Fruit fly (Drosophila melanogaster): ENCODE measurements around the gene CG14851.

Gene CG14851

DNA sequence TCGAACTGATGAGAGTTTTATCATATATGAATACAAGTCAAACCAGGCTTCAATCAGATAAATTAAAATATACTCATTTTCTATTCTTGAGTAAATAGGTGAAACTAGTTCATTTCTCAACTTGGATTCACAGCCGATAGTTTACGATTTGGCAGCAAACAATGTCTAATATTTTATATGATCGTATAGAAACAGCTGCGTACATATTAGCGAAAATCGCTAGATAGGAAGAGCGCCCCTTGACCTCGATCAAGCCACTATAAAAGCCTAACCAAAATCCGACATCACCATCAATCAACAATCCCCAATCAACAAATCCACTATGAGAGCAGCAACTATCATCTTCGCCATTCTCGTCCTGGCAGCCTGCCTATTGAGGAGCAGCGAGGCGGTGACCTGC is at the start of gene CG14851:
TSS of gene CG14851 (plus strand) at position 301 of the 400 bp plus-strand sequence.
- TF ChIP-seq fd59A (GFP tag; optimal IDR thresholded peaks at IDR 0.05) = no peak
- TF ChIP-seq fkh (GFP tag; optimal IDR thresholded peaks at IDR 0.05) = no peak
- no peak for TF ChIP-seq CG8119 (GFP tag; IDR thresholded peaks at IDR 0.05)
- TF ChIP-seq fd85E (GFP tag; optimal IDR thresholded peaks at IDR 0.05) = no peak
- no peak for TF ChIP-seq CG6808 (GFP tag; optimal IDR thresholded peaks at IDR 0.05)
- no peak for TF ChIP-seq net (GFP tag; optimal IDR thresholded peaks at IDR 0.05)
- TF ChIP-seq Eip78C (GFP tag) = no peak
- no peak for TF ChIP-seq CG3919 (GFP tag; optimal IDR thresholded peaks at IDR 0.05)
- TF ChIP-seq CG10631 (GFP tag; optimal IDR thresholded peaks at IDR 0.05) = no peak
- no peak for TF ChIP-seq Ets21C (GFP tag; optimal IDR thresholded peaks at IDR 0.05)

DNA sequence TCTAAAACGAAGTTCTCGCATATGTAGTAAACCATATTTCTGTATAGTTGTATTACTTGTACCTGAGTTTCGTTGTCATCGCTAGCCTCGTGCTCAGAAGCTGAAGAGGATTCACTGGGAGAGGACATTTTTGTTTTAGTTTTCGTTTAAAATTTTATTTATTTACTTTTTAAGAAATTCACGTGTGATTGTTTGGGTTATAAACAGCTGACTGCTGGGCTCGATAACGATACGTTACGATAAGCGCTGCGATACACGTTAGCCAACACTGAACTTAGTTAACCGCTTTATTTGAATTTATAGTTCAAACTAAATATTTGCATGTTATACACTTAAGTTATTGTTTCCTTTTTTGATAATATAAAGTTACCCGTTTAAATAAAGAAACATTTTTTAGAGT is 48.7 kb upstream of the CG14851 start, which contains the start of gene CG8461:
TSS of gene CG8461 (minus strand) at position 218 of the 400 bp plus-strand sequence.
- no peak for TF ChIP-seq CG8632 (GFP tag; optimal IDR thresholded peaks at IDR 0.05)
- TF ChIP-seq CG6854 (GFP tag; optimal IDR thresholded peaks at IDR 0.05) = no peak
- TF ChIP-seq spab (GFP tag; optimal IDR thresholded peaks at IDR 0.05) = no peak
- peak; percentile 83 for TF ChIP-seq fkh (GFP tag; optimal IDR thresholded peaks at IDR 0.05)
- no peak for TF ChIP-seq salr (GFP tag; optimal IDR thresholded peaks at IDR 0.05)
- TF ChIP-seq dsx (GFP tag; optimal IDR thresholded peaks at IDR 0.05; ENCODE audit: poor library complexity, severe bottlenecking) = no peak
- no peak for TF ChIP-seq esn (GFP tag; optimal IDR thresholded peaks at IDR 0.05)
- no peak for TF ChIP-seq OdsH (GFP tag; optimal IDR thresholded peaks at IDR 0.05)
- TF ChIP-seq CG16779 (tag; optimal IDR thresholded peaks at IDR 0.05) = no peak
- TF ChIP-seq Sox15 (GFP tag; optimal IDR thresholded peaks at IDR 0.05) = no peak
- peak; percentile 46 for TF ChIP-seq Eip78C (GFP tag)
- TF ChIP-seq CG9139 (GFP tag; optimal IDR thresholded peaks at IDR 0.05) = no peak
- no peak for TF ChIP-seq CG10669 (GFP tag; optimal IDR thresholded peaks at IDR 0.05)
- TF ChIP-seq Eip93F (GFP tag; optimal IDR thresholded peaks at IDR 0.05) = no peak
- TF ChIP-seq CG6276 (GFP tag; optimal IDR thresholded peaks at IDR 0.05) = no peak
- no peak for TF ChIP-seq Sox102F (GFP tag; optimal IDR thresholded peaks at IDR 0.05)

DNA sequence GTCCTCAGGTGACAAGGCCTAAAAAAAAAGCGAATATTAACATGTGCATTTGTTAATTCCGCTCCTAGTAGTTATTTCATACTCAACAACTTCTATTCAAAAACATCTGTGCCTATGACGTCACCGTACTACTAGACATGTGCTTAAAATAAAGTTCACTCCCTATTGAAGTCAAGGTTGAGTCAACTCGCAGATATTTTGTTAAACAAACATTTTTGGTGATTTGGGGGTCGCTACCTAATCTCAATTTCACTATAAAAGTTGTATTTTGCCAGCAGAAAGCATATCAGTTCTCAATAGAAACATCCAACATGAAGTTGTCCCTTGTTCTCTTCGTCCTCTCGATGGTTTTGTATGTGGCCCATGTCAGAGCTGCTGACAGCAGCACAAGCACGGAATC is 45.4 kb upstream of the CG14851 start, which contains the start of gene CG34273:
TSS of gene CG34273 (plus strand) at position 301 of the 400 bp plus-strand sequence.
- TF ChIP-seq salr (GFP tag; optimal IDR thresholded peaks at IDR 0.05) (no peak), CG1621 (tag; optimal IDR thresholded peaks at IDR 0.05) (no peak), CG4318 (GFP tag; optimal IDR thresholded peaks at IDR 0.05) (no peak), Eip93F (GFP tag; optimal IDR thresholded peaks at IDR 0.05) (no peak), CG6808 (GFP tag; optimal IDR thresholded peaks at IDR 0.05) (no peak), acj6 (GFP tag; optimal IDR thresholded peaks at IDR 0.05) (no peak), spab (GFP tag; optimal IDR thresholded peaks at IDR 0.05) (no peak), CG7368 (GFP tag; optimal IDR thresholded peaks at IDR 0.05) (no peak), net (GFP tag; optimal IDR thresholded peaks at IDR 0.05) (no peak), CG8319 (GFP tag; optimal IDR thresholded peaks at IDR 0.05) (no peak), CG11902 (GFP tag; optimal IDR thresholded peaks at IDR 0.05) (no peak), fkh (GFP tag; optimal IDR thresholded peaks at IDR 0.05) (no peak), CG6163 (GFP tag; IDR thresholded peaks at IDR 0.05) (no peak)

- TF ChIP-seq esn (GFP tag; optimal IDR thresholded peaks at IDR 0.05) = no peak
- TF ChIP-seq Eip78C (GFP tag) = no peak
- no peak for TF ChIP-seq CG6854 (GFP tag; optimal IDR thresholded peaks at IDR 0.05)
- TF ChIP-seq CG6276 (GFP tag; optimal IDR thresholded peaks at IDR 0.05) = no peak
- no peak for TF ChIP-seq dsx (GFP tag; optimal IDR thresholded peaks at IDR 0.05; ENCODE audit: poor library complexity, severe bottlenecking)
- no peak for TF ChIP-seq CG8119 (GFP tag; IDR thresholded peaks at IDR 0.05)
- TF ChIP-seq CG32006 (GFP tag; optimal IDR thresholded peaks at IDR 0.05) = no peak
- TF ChIP-seq spab (GFP tag; optimal IDR thresholded peaks at IDR 0.05) = no peak
- TF ChIP-seq eg (GFP tag; IDR thresholded peaks at IDR 0.05) = no peak
These were observed 41.4 kb upstream of the CG14851 start, which contains the start of gene Cyp313a1 for dm6 chr3R:14520749-14521148. Gene Cyp313a1 (plus strand): TSS chr3R:14521049.

DNA sequence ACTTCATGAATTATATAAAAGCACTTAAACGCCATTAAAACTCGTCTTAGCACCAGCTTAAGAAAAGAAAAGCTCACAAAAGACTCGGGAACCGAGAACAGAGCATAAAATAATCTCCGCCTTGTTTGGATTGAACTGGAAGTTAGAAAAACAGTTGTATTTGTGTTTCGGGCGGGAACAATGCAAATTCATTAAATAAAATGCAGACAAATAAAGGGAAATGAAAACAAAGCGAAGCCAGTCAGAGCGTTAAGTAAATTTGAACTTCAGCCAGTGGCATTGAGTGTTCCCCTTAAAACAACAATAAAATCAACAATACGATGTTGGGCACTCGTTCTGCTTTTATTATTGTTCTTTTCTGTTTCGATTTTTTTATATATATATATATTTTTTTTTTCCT is 35.5 kb upstream of the CG14851 start:
- TF ChIP-seq Eip75B (GFP tag; optimal IDR thresholded peaks at IDR 0.05) (no peak), CG7368 (GFP tag; optimal IDR thresholded peaks at IDR 0.05) (no peak), fd85E (GFP tag; optimal IDR thresholded peaks at IDR 0.05) (no peak), OdsH (GFP tag; optimal IDR thresholded peaks at IDR 0.05) (no peak), CG6854 (GFP tag; optimal IDR thresholded peaks at IDR 0.05) (no peak), fkh (GFP tag; optimal IDR thresholded peaks at IDR 0.05) (peak; percentile 65)
